Fruit fly (Drosophila melanogaster) whole organism, embryonic: ENCODE data around the gene CG31344.

Source experiments
- Awh ChIP-seq: fragments of 200-800 bp; sonication (Bioruptor generic); IDR thresholded peaks from 2 replicates; pipeline ENCODE4, ENCODE4 v1.3.6; 2022; ENCODE audit warnings: missing biosample characterization, missing genetic modification characterization
- CG10543 ChIP-seq: fragments of 200-800 bp; sonication (Bioruptor generic); optimal IDR thresholded peaks from 3 replicates; lab custom pipeline; 2017; ENCODE audit warnings: missing biosample characterization, mild to moderate bottlenecking, missing genetic modification characterization, moderate library complexity
- CG10654 ChIP-seq: fragments of 200-800 bp; sonication (Bioruptor generic); optimal IDR thresholded peaks from 2 replicates; lab custom pipeline; 2016; ENCODE audit warnings: missing biosample characterization, missing genetic modification characterization
- CG11247 ChIP-seq: fragments of 200-800 bp; sonication (Bioruptor generic); IDR thresholded peaks from 2 replicates; pipeline ENCODE4 v1.3.6; 2022; ENCODE audit warnings: missing biosample characterization, missing genetic modification characterization
- CG1233 ChIP-seq: fragments of 200-800 bp; sonication (Bioruptor generic); optimal IDR thresholded peaks from 4 replicates; lab custom pipeline; 2018; ENCODE audit warnings: missing biosample characterization, mild to moderate bottlenecking, missing genetic modification characterization
- CG13775 ChIP-seq: fragments of 200-800 bp; sonication (Bioruptor generic); optimal IDR thresholded peaks from 3 replicates; lab custom pipeline; 2017; ENCODE audit warnings: missing biosample characterization, mild to moderate bottlenecking, missing genetic modification characterization
- CG14050 ChIP-seq: fragments of 200-800 bp; sonication (Bioruptor generic); IDR thresholded peaks from 3 replicates; pipeline ENCODE4 v1.3.6; 2022; ENCODE audit warnings: missing biosample characterization, missing genetic modification characterization
- CG14441 ChIP-seq: fragments of 200-800 bp; sonication (Bioruptor generic); IDR thresholded peaks from 2 replicates; pipeline ENCODE4 v1.3.6; 2022; ENCODE audit warnings: missing biosample characterization, missing genetic modification characterization
- CG15269 ChIP-seq: fragments of 200-800 bp; sonication (Bioruptor generic); optimal IDR thresholded peaks from 2 replicates; lab custom pipeline; 2018; ENCODE audit warnings: missing biosample characterization, mild to moderate bottlenecking, missing genetic modification characterization, moderate library complexity
- CG17186 ChIP-seq: fragments of 200-800 bp; sonication (Bioruptor generic); optimal IDR thresholded peaks from 3 replicates; lab custom pipeline; 2017; ENCODE audit warnings: missing biosample characterization, missing genetic modification reagents, missing genetic modification characterization
- CG17802 ChIP-seq: fragments of 200-800 bp; sonication (Bioruptor generic); optimal IDR thresholded peaks from 2 replicates; lab custom pipeline; 2018; ENCODE audit warnings: missing biosample characterization, mild to moderate bottlenecking, missing genetic modification characterization, moderate library complexity
- CG2202 ChIP-seq: fragments of 200-800 bp; sonication (Bioruptor generic); optimal IDR thresholded peaks from 2 replicates; lab custom pipeline; 2018; ENCODE audit warnings: missing biosample characterization, mild to moderate bottlenecking, missing genetic modification characterization
- CG2889 ChIP-seq: fragments of 200-800 bp; sonication (Bioruptor generic); IDR thresholded peaks from 3 replicates; pipeline ENCODE4 v1.3.6; 2022; ENCODE audit warnings: missing biosample characterization, missing genetic modification characterization
- CG3065 ChIP-seq: fragments of 200-800 bp; sonication (Bioruptor generic); optimal IDR thresholded peaks from 2 replicates; lab custom pipeline; 2016; ENCODE audit warnings: missing biosample characterization, missing genetic modification characterization
- CG32772 ChIP-seq: fragments of 200-800 bp; sonication (Bioruptor generic); IDR thresholded peaks from 2 replicates; pipeline ENCODE4 v1.3.6; 2022; ENCODE audit warnings: missing biosample characterization, missing genetic modification characterization
- CG3838 ChIP-seq: fragments of 200-800 bp; sonication (Bioruptor generic); optimal IDR thresholded peaks from 3 replicates; lab custom pipeline; 2016; ENCODE audit warnings: missing biosample characterization, missing genetic modification characterization
- CG4854 ChIP-seq: fragments of 200-800 bp; sonication (Bioruptor generic); optimal IDR thresholded peaks from 2 replicates; lab custom pipeline; 2016; ENCODE audit warnings: missing biosample characterization, missing genetic modification characterization, inconsistent platforms
- CG5245 ChIP-seq: fragments of 200-800 bp; sonication (Bioruptor generic); optimal IDR thresholded peaks from 3 replicates; lab custom pipeline; 2016; ENCODE audit warnings: missing biosample characterization, missing genetic modification characterization
- CG5953 ChIP-seq: fragments of 200-800 bp; sonication (Bioruptor generic); IDR thresholded peaks from 2 replicates; pipeline ENCODE4 v1.3.6; 2022; ENCODE audit warnings: missing biosample characterization, missing genetic modification characterization
- CG6654 ChIP-seq: fragments of 200-800 bp; sonication (Bioruptor generic); optimal IDR thresholded peaks from 2 replicates; lab custom pipeline; 2017; ENCODE audit warnings: missing biosample characterization, mild to moderate bottlenecking, missing genetic modification characterization
- CG6689 ChIP-seq: fragments of 200-800 bp; sonication (Bioruptor generic); IDR thresholded peaks from 2 replicates; pipeline ENCODE4 v1.3.6; 2022; ENCODE audit warnings: missing biosample characterization, missing genetic modification characterization
- Camta ChIP-seq: fragments of 200-800 bp; sonication (Bioruptor generic); optimal IDR thresholded peaks from 2 replicates; lab custom pipeline; 2016; ENCODE audit warnings: missing biosample characterization, missing genetic modification characterization
- Drgx ChIP-seq: fragments of 200-800 bp; sonication (Bioruptor generic); IDR thresholded peaks from 2 replicates; pipeline ENCODE4 v1.3.6; 2022; ENCODE audit warnings: missing biosample characterization, missing genetic modification characterization
- Elba2 ChIP-seq: fragments of 200-800 bp; sonication (Bioruptor generic); optimal IDR thresholded peaks from 3 replicates; lab custom pipeline; 2016; ENCODE audit warnings: missing biosample characterization, missing genetic modification characterization
- H15 ChIP-seq: fragments of 200-800 bp; sonication (Bioruptor generic); IDR thresholded peaks from 3 replicates; pipeline ENCODE4 v1.3.6; 2022; ENCODE audit warnings: missing biosample characterization, missing genetic modification characterization
- HLH3B ChIP-seq: fragments of 200-800 bp; sonication (Bioruptor generic); IDR thresholded peaks from 2 replicates; pipeline ENCODE4 v1.3.6; 2022; ENCODE audit warnings: missing biosample characterization, missing genetic modification characterization
- HLH4C ChIP-seq: fragments of 200-800 bp; sonication (Bioruptor generic); IDR thresholded peaks from 3 replicates; pipeline ENCODE4 v1.3.6; 2022; ENCODE audit warnings: missing biosample characterization, missing genetic modification characterization; ENCODE audit not compliant: partially characterized antibody
- Hmr ChIP-seq: fragments of 200-800 bp; sonication (Bioruptor generic); optimal IDR thresholded peaks from 3 replicates; lab custom pipeline; 2017; ENCODE audit warnings: mild to moderate bottlenecking, missing biosample characterization, missing genetic modification reagents, missing genetic modification characterization
- Hr51 ChIP-seq, 2 experiments: fragments of 200-800 bp; sonication (Bioruptor generic); optimal IDR thresholded peaks; 2 replicates in 1 of 2; 3 replicates in 1 of 2; lab custom pipeline; 2016 to 2018; ENCODE audit warnings: missing biosample characterization in 2 of 2, missing genetic modification characterization in 2 of 2, mild to moderate bottlenecking in 1 of 2, moderate library complexity in 1 of 2
- Jarid2 ChIP-seq: fragments of 200-800 bp; sonication (Bioruptor generic); optimal IDR thresholded peaks from 3 replicates; lab custom pipeline; 2017; ENCODE audit warnings: mild to moderate bottlenecking, missing biosample characterization, missing genetic modification reagents, missing genetic modification characterization
- NK7.1 ChIP-seq: fragments of 200-800 bp; sonication (Bioruptor generic); optimal IDR thresholded peaks from 3 replicates; lab custom pipeline; 2016; ENCODE audit warnings: missing biosample characterization, missing genetic modification characterization
- Rfx ChIP-seq: fragments of 200-800 bp; sonication (Bioruptor generic); IDR thresholded peaks from 2 replicates; pipeline ENCODE4 v1.3.6; 2022; ENCODE audit warnings: missing biosample characterization, missing genetic modification characterization
- Six4 ChIP-seq: fragments of 200-800 bp; sonication (Bioruptor generic); optimal IDR thresholded peaks from 2 replicates; lab custom pipeline; 2016; ENCODE audit warnings: missing biosample characterization, missing genetic modification characterization
- TFAM ChIP-seq: fragments of 200-800 bp; sonication (Bioruptor generic); optimal IDR thresholded peaks from 2 replicates; lab custom pipeline; 2017; ENCODE audit warnings: missing biosample characterization, missing genetic modification characterization, inconsistent platforms
- ara ChIP-seq: fragments of 200-800 bp; sonication (Bioruptor generic); IDR thresholded peaks from 2 replicates; pipeline ENCODE4 v1.3.6; 2022; ENCODE audit warnings: missing biosample characterization, missing genetic modification characterization
- cato ChIP-seq: fragments of 200-800 bp; sonication (Bioruptor generic); optimal IDR thresholded peaks from 2 replicates; lab custom pipeline; 2016; ENCODE audit warnings: missing biosample characterization, missing genetic modification characterization, borderline replicate concordance
- ci ChIP-seq: fragments of 200-800 bp; sonication (Bioruptor generic); IDR thresholded peaks from 3 replicates; pipeline ENCODE4 v1.3.6; 2022; ENCODE audit warnings: missing biosample characterization, missing genetic modification characterization
- crc ChIP-seq: fragments of 200-800 bp; sonication (Bioruptor generic); optimal IDR thresholded peaks from 2 replicates; lab custom pipeline; 2016; ENCODE audit warnings: missing biosample characterization, missing genetic modification characterization
- h ChIP-seq: fragments of >200 bp; optimal IDR thresholded peaks from 2 replicates; lab custom pipeline; 2017
- ken ChIP-seq: fragments of 200-800 bp; sonication (Bioruptor generic); IDR thresholded peaks from 3 replicates; pipeline ENCODE4 v1.3.6; 2022; ENCODE audit warnings: missing biosample characterization, missing genetic modification characterization
- lov ChIP-seq, 2 experiments: fragments of 200-800 bp in 1 of 2; fragments of >200 bp in 1 of 2; sonication (Bioruptor generic) in 1 of 2; IDR thresholded peaks in 1 of 2; optimal IDR thresholded peaks in 1 of 2; 2 replicates in 1 of 2; 3 replicates in 1 of 2; pipeline versions ENCODE4 v1.3.6 to Lab custom; 2017 to 2022; ENCODE audit warnings: missing biosample characterization in 1 of 2, missing genetic modification characterization in 1 of 2
- mam ChIP-seq: fragments of 200-800 bp; sonication (Bioruptor generic); optimal IDR thresholded peaks from 3 replicates; lab custom pipeline; 2016; ENCODE audit warnings: missing biosample characterization, missing genetic modification characterization
- mirr ChIP-seq: fragments of 200-800 bp; sonication (Bioruptor generic); optimal IDR thresholded peaks from 3 replicates; lab custom pipeline; 2018; ENCODE audit warnings: missing biosample characterization, mild to moderate bottlenecking, missing genetic modification characterization
- org-1 ChIP-seq: fragments of 200-800 bp; sonication (Bioruptor generic); optimal IDR thresholded peaks from 2 replicates; lab custom pipeline; 2017; ENCODE audit warnings: missing biosample characterization, missing genetic modification characterization
- ranshi ChIP-seq: fragments of 200-800 bp; sonication (Bioruptor generic); IDR thresholded peaks from 2 replicates; pipeline ENCODE4 v1.3.6; 2022; ENCODE audit warnings: missing biosample characterization, missing genetic modification characterization
- seq ChIP-seq: fragments of 200-800 bp; sonication (Bioruptor generic); IDR thresholded peaks from 2 replicates; pipeline ENCODE4 v1.3.6; 2022; ENCODE audit warnings: missing biosample characterization, missing genetic modification characterization
- slp2 ChIP-seq: fragments of 200-800 bp; sonication (Bioruptor generic); optimal IDR thresholded peaks from 2 replicates; lab custom pipeline; 2016; ENCODE audit warnings: missing biosample characterization, missing genetic modification characterization
- tin ChIP-seq: fragments of 200-800 bp; sonication (Bioruptor generic); optimal IDR thresholded peaks from 3 replicates; lab custom pipeline; 2016; ENCODE audit warnings: missing biosample characterization, missing genetic modification characterization
- tup ChIP-seq: fragments of 200-800 bp; sonication (Bioruptor generic); optimal IDR thresholded peaks from 2 replicates; lab custom pipeline; 2016; ENCODE audit warnings: missing biosample characterization, mild to moderate bottlenecking, missing genetic modification characterization, moderate library complexity
- unc-4 ChIP-seq: fragments of 200-800 bp; sonication (Bioruptor generic); IDR thresholded peaks from 2 replicates; pipeline ENCODE4 v1.3.6; 2022; ENCODE audit warnings: missing biosample characterization, missing genetic modification characterization; ENCODE audit not compliant: partially characterized antibody
- zen ChIP-seq: fragments of 200-800 bp; sonication (Bioruptor generic); optimal IDR thresholded peaks from 3 replicates; lab custom pipeline; 2018; ENCODE audit warnings: missing biosample characterization, mild to moderate bottlenecking, missing genetic modification characterization, moderate library complexity

CG31344 gene

dm6 chr3R:15198052-15198793 lies 26.9 kb downstream of the CG31344 start (continued):
- TF ChIP-seq HLH4C (GFP tag; lab: Robert Waterston, UW) (no peak), CG14050 (GFP tag; lab: Robert Waterston, UW) (no peak), lov (optimal IDR thresholded peaks at IDR 0.05; lab: Kevin White, UChicago) (no peak), lov (GFP tag; IDR thresholded peaks at IDR 0.05; lab: Robert Waterston, UW) (no peak), tup (GFP tag; lab: Kevin White, UChicago) (no peak), NK7.1 (GFP tag; lab: Kevin White, UChicago) (no peak), CG10543 (GFP tag; lab: Kevin White, UChicago) (peak; percentile 37), CG32772 (no peak), seq (no peak), CG13775 (GFP tag; lab: Kevin White, UChicago) (no peak), ranshi (no peak), crc (GFP tag; lab: Kevin White, UChicago) (no peak), CG3065 (GFP tag; lab: Kevin White, UChicago) (no peak), Rfx (GFP tag; lab: Robert Waterston, UW) (no peak), mirr (GFP tag; lab: Kevin White, UChicago) (peak; percentile 92), CG3838 (no peak), Six4 (no peak), unc-4 (no peak), slp2 (no peak), ken (GFP tag; lab: Robert Waterston, UW) (no peak), Drgx (no peak), CG2202 (no peak), CG4854 (GFP tag; lab: Kevin White, UChicago) (no peak), CG5245 (GFP tag; lab: Kevin White, UChicago) (no peak), H15 (GFP tag; lab: Robert Waterston, UW) (no peak), Camta (no peak), h (no peak), TFAM (no peak), CG14441 (no peak), CG2889 (GFP tag; lab: Robert Waterston, UW) (no peak), Hr51 (GFP tag; optimal IDR thresholded peaks at IDR 0.05; lab: Kevin White, UChicago) (no peak), CG10654 (GFP tag; lab: Kevin White, UChicago) (no peak), zen (tag; lab: Kevin White, UChicago) (no peak), Jarid2 (GFP tag; lab: Kevin White, UChicago) (no peak), Awh (GFP tag; lab: Robert Waterston, UW) (no peak), CG15269 (no peak), Elba2 (no peak), CG5953 (GFP tag; lab: Robert Waterston, UW) (no peak), Hmr (GFP tag; lab: Kevin White, UChicago) (peak; percentile 6), HLH3B (GFP tag; lab: Robert Waterston, UW) (no peak), org-1 (no peak), CG17186 (GFP tag; lab: Kevin White, UChicago) (no peak), CG1233 (GFP tag; lab: Kevin White, UChicago) (no peak), CG6654 (no peak), CG11247 (GFP tag; lab: Robert Waterston, UW) (no peak), cato (no peak), tin (GFP tag; lab: Kevin White, UChicago) (no peak), CG6689 (no peak), ci (no peak), mam (GFP tag; lab: Kevin White, UChicago) (no peak), ara (GFP tag; lab: Robert Waterston, UW) (no peak), CG17802 (tag; lab: Kevin White, UChicago) (no peak)
